Fruit fly (Drosophila melanogaster) whole organism, embryonic: ENCODE data around the gene SoxN.

Source experiments
- CG10209 ChIP-seq: fragments of 200-800 bp; sonication (Bioruptor generic); optimal IDR thresholded peaks from 3 replicates; lab custom pipeline; 2017; ENCODE audit warnings: missing biosample characterization, mild to moderate bottlenecking, missing genetic modification characterization, missing genetic modification reagents
- CG11398 ChIP-seq: fragments of 200-800 bp; sonication (Bioruptor generic); optimal IDR thresholded peaks from 2 replicates; lab custom pipeline; 2016; ENCODE audit warnings: missing biosample characterization, missing genetic modification characterization
- CG12769 ChIP-seq: fragments of 200-800 bp; sonication (Bioruptor generic); optimal IDR thresholded peaks from 2 replicates; lab custom pipeline; 2019; ENCODE audit warnings: missing biosample characterization, mild to moderate bottlenecking, missing genetic modification characterization, moderate library complexity
- CG16779 ChIP-seq: fragments of 200-800 bp; sonication (Bioruptor generic); IDR thresholded peaks from 2 replicates; pipeline ENCODE4 v1.3.6; 2022; ENCODE audit warnings: missing biosample characterization, missing genetic modification characterization
- CG17612 ChIP-seq: fragments of 200-800 bp; sonication (Bioruptor generic); IDR thresholded peaks from 2 replicates; pipeline ENCODE4 v1.3.6; 2022; ENCODE audit warnings: missing biosample characterization, missing genetic modification characterization
- CG18011 ChIP-seq: fragments of 200-800 bp; sonication (Bioruptor generic); optimal IDR thresholded peaks from 2 replicates; lab custom pipeline; 2017; ENCODE audit warnings: missing biosample characterization, missing genetic modification characterization, mild to moderate bottlenecking, moderate library complexity, missing genotype
- CG2678 ChIP-seq: fragments of 200-800 bp; sonication (Bioruptor generic); optimal IDR thresholded peaks from 3 replicates; lab custom pipeline; 2019; ENCODE audit warnings: missing biosample characterization, mild to moderate bottlenecking, missing genetic modification characterization, moderate library complexity
- CG30431 ChIP-seq: fragments of 200-800 bp; sonication (Bioruptor generic); optimal IDR thresholded peaks from 2 replicates; lab custom pipeline; 2017; ENCODE audit warnings: missing biosample characterization, missing genetic modification characterization
- CG4328 ChIP-seq: fragments of 200-800 bp; sonication (Bioruptor generic); optimal IDR thresholded peaks from 3 replicates; lab custom pipeline; 2017; ENCODE audit warnings: missing biosample characterization, missing genetic modification reagents, missing genetic modification characterization
- CG4404 ChIP-seq: fragments of 200-800 bp; sonication (Bioruptor generic); IDR thresholded peaks from 2 replicates; pipeline ENCODE4 v1.3.6; 2022; ENCODE audit warnings: missing biosample characterization, missing genetic modification characterization
- CG8089 ChIP-seq: fragments of 200-800 bp; sonication (Bioruptor generic); optimal IDR thresholded peaks from 3 replicates; lab custom pipeline; 2016; ENCODE audit warnings: missing biosample characterization, missing genetic modification characterization
- CG8359 ChIP-seq: fragments of 200-800 bp; sonication (Bioruptor generic); optimal IDR thresholded peaks from 2 replicates; lab custom pipeline; 2017; ENCODE audit warnings: missing biosample characterization, mild to moderate bottlenecking, missing genetic modification characterization, borderline replicate concordance
- Dbx ChIP-seq: fragments of 200-800 bp; sonication (Bioruptor generic); IDR thresholded peaks from 3 replicates; pipeline ENCODE4 v1.3.6; 2022; ENCODE audit warnings: missing biosample characterization, missing genetic modification characterization
- Dll ChIP-seq: fragments of 200-800 bp; sonication (Bioruptor generic); IDR thresholded peaks from 4 replicates; pipeline ENCODE4 v1.3.6; 2022; ENCODE audit warnings: missing biosample characterization, missing genetic modification characterization; ENCODE audit not compliant: partially characterized antibody
- HLHmδ ChIP-seq: fragments of 200-800 bp; sonication (Bioruptor generic); optimal IDR thresholded peaks from 2 replicates; lab custom pipeline; 2018; ENCODE audit warnings: missing biosample characterization, mild to moderate bottlenecking, missing genetic modification characterization, moderate library complexity
- Hey ChIP-seq: fragments of 200-800 bp; sonication (Bioruptor generic); optimal IDR thresholded peaks from 3 replicates; lab custom pipeline; 2018; ENCODE audit warnings: missing biosample characterization, mild to moderate bottlenecking, missing genetic modification characterization
- Hr39 ChIP-seq: fragments of >200 bp; optimal IDR thresholded peaks from 2 replicates; lab custom pipeline; 2017
- MBD-R2 ChIP-seq: fragments of 200-800 bp; sonication (Bioruptor generic); IDR thresholded peaks from 2 replicates; pipeline ENCODE4 v1.3.6; 2022; ENCODE audit warnings: missing biosample characterization, missing genetic modification characterization
- NC2β ChIP-seq: fragments of 200-800 bp; sonication (Bioruptor generic); optimal IDR thresholded peaks from 2 replicates; lab custom pipeline; 2016; ENCODE audit warnings: missing biosample characterization, missing genetic modification characterization
- NK7.1 ChIP-seq: fragments of 200-800 bp; sonication (Bioruptor generic); optimal IDR thresholded peaks from 3 replicates; lab custom pipeline; 2016; ENCODE audit warnings: missing biosample characterization, missing genetic modification characterization
- Ptx1 ChIP-seq: fragments of 200-800 bp; sonication (Bioruptor generic); IDR thresholded peaks from 2 replicates; pipeline ENCODE4 v1.3.6; 2022; ENCODE audit warnings: missing biosample characterization, missing genetic modification characterization
- Six4 ChIP-seq: fragments of 200-800 bp; sonication (Bioruptor generic); optimal IDR thresholded peaks from 2 replicates; lab custom pipeline; 2016; ENCODE audit warnings: missing biosample characterization, missing genetic modification characterization
- amos ChIP-seq: fragments of 200-800 bp; sonication (Bioruptor generic); IDR thresholded peaks from 2 replicates; pipeline ENCODE4 v1.3.6; 2022; ENCODE audit warnings: missing biosample characterization, missing genetic modification characterization; ENCODE audit not compliant: partially characterized antibody
- chinmo ChIP-seq: fragments of 200-800 bp; sonication (Bioruptor generic); IDR thresholded peaks from 4 replicates; pipeline ENCODE4 v1.3.6; 2022; ENCODE audit warnings: missing biosample characterization, missing genetic modification characterization; ENCODE audit not compliant: partially characterized antibody
- croc ChIP-seq: fragments of 200-800 bp; sonication (Bioruptor generic); conservative IDR thresholded peaks from 3 replicates; pipeline ENCODE4 v1.3.6; 2022; ENCODE audit warnings: missing biosample characterization, missing genetic modification characterization
- cwo ChIP-seq: fragments of 200-800 bp; sonication (Bioruptor generic); optimal IDR thresholded peaks from 3 replicates; lab custom pipeline; 2017; ENCODE audit warnings: missing biosample characterization, missing genetic modification characterization, mild to moderate bottlenecking, moderate library complexity, missing genetic modification reagents
- en ChIP-seq: fragments of 200-800 bp; sonication (Bioruptor generic); optimal IDR thresholded peaks from 2 replicates; lab custom pipeline; 2016; ENCODE audit warnings: missing biosample characterization, missing genetic modification characterization
- fd96Cb ChIP-seq: fragments of 200-800 bp; sonication (Bioruptor generic); optimal IDR thresholded peaks from 2 replicates; lab custom pipeline; 2018; ENCODE audit warnings: missing biosample characterization, mild to moderate bottlenecking, missing genetic modification characterization, moderate library complexity
- gcm ChIP-seq: fragments of 200-800 bp; sonication (Bioruptor generic); optimal IDR thresholded peaks from 2 replicates; lab custom pipeline; 2019; ENCODE audit warnings: missing biosample characterization, mild to moderate bottlenecking, missing genetic modification characterization, moderate library complexity
- grn ChIP-seq: fragments of 200-800 bp; sonication (Bioruptor generic); optimal IDR thresholded peaks from 3 replicates; lab custom pipeline; 2017; ENCODE audit warnings: missing biosample characterization, missing genetic modification characterization
- gro ChIP-seq: fragments of 200-800 bp; sonication (Bioruptor generic); optimal IDR thresholded peaks from 2 replicates; lab custom pipeline; 2016; ENCODE audit warnings: missing biosample characterization, missing genetic modification characterization
- gsb-n ChIP-seq: fragments of 200-800 bp; sonication (Bioruptor generic); optimal IDR thresholded peaks from 3 replicates; lab custom pipeline; 2018; ENCODE audit warnings: missing biosample characterization, mild to moderate bottlenecking, missing genetic modification characterization
- h ChIP-seq: fragments of >200 bp; optimal IDR thresholded peaks from 2 replicates; lab custom pipeline; 2017
- ind ChIP-seq: fragments of 200-800 bp; sonication (Bioruptor generic); optimal IDR thresholded peaks from 3 replicates; lab custom pipeline; 2016; ENCODE audit warnings: missing biosample characterization, missing genetic modification characterization
- kni ChIP-seq: fragments of 200-800 bp; sonication (Bioruptor generic); optimal IDR thresholded peaks from 3 replicates; lab custom pipeline; 2017; ENCODE audit warnings: mild to moderate bottlenecking, missing biosample characterization, missing genetic modification reagents, missing genetic modification characterization
- lbe ChIP-seq: fragments of 200-800 bp; sonication (Bioruptor generic); optimal IDR thresholded peaks from 2 replicates; lab custom pipeline; 2016; ENCODE audit warnings: missing biosample characterization, mild to moderate bottlenecking, missing genetic modification characterization
- nom ChIP-seq: fragments of 200-800 bp; sonication (Bioruptor generic); optimal IDR thresholded peaks from 2 replicates; lab custom pipeline; 2017; ENCODE audit warnings: missing biosample characterization, missing genetic modification characterization, mild to moderate bottlenecking, moderate library complexity, missing genetic modification reagents
- org-1 ChIP-seq: fragments of 200-800 bp; sonication (Bioruptor generic); optimal IDR thresholded peaks from 2 replicates; lab custom pipeline; 2017; ENCODE audit warnings: missing biosample characterization, missing genetic modification characterization
- schlank ChIP-seq: fragments of 200-800 bp; sonication (Bioruptor generic); optimal IDR thresholded peaks from 2 replicates; lab custom pipeline; 2018; ENCODE audit warnings: missing biosample characterization, mild to moderate bottlenecking, missing genetic modification characterization
- unc-4 ChIP-seq: fragments of 200-800 bp; sonication (Bioruptor generic); IDR thresholded peaks from 2 replicates; pipeline ENCODE4 v1.3.6; 2022; ENCODE audit warnings: missing biosample characterization, missing genetic modification characterization; ENCODE audit not compliant: partially characterized antibody
- unpg ChIP-seq: fragments of 200-800 bp; sonication (Bioruptor generic); optimal IDR thresholded peaks from 3 replicates; lab custom pipeline; 2018; ENCODE audit warnings: missing biosample characterization, mild to moderate bottlenecking, missing genetic modification characterization, moderate library complexity
- vvl ChIP-seq: fragments of 200-800 bp; sonication (Bioruptor generic); IDR thresholded peaks from 2 replicates; pipeline ENCODE4 v1.3.6; 2022; ENCODE audit warnings: missing biosample characterization, missing genetic modification characterization

SoxN gene

dm6 chr2L:8855482-8855881 is 30.0 kb downstream of the SoxN start:
- peak; percentile 5 for TF ChIP-seq nom (GFP tag; lab: Kevin White, UChicago)
- no peak for TF ChIP-seq Ptx1 (GFP tag; lab: Robert Waterston, UW)
- peak; percentile 36 for TF ChIP-seq lbe

- TF ChIP-seq CG11398 (GFP tag; lab: Kevin White, UChicago) (no peak), grn (GFP tag; lab: Kevin White, UChicago) (peak; percentile 16), ind (GFP tag; lab: Kevin White, UChicago) (no peak), CG16779 (GFP tag; lab: Robert Waterston, UW) (no peak), nom (GFP tag; lab: Kevin White, UChicago) (no peak), org-1 (GFP tag; lab: Kevin White, UChicago) (no peak), CG18011 (GFP tag; lab: Kevin White, UChicago) (no peak), unc-4 (GFP tag; lab: Robert Waterston, UW) (no peak), CG17612 (GFP tag; lab: Robert Waterston, UW) (no peak), Dll (GFP tag; lab: Robert Waterston, UW) (0 out of 4 replicates have a peak, but pooled peaks have one; percentile 27), unpg (no peak), h (lab: Kevin White, UChicago) (no peak), Six4 (GFP tag; lab: Kevin White, UChicago) (no peak), croc (GFP tag; lab: Robert Waterston, UW) (no peak), gro (GFP tag; lab: Kevin White, UChicago) (no peak), schlank (tag; lab: Kevin White, UChicago) (no peak), chinmo (GFP tag; lab: Robert Waterston, UW) (0 out of 4 replicates have a peak, but pooled peaks have one; percentile 14), CG4328 (GFP tag; lab: Kevin White, UChicago) (no peak), CG8359 (no peak), gsb-n (peak; percentile 21), en (no peak), MBD-R2 (no peak), CG12769 (tag; lab: Kevin White, UChicago) (no peak), cwo (GFP tag; lab: Kevin White, UChicago) (peak; percentile 59), fd96Cb (no peak), Hr39 (no peak), CG8089 (no peak), Dbx (no peak), CG10209 (GFP tag; lab: Kevin White, UChicago) (no peak), NC2β (no peak), CG30431 (GFP tag; lab: Kevin White, UChicago) (no peak), NK7.1 (GFP tag; lab: Kevin White, UChicago) (no peak), vvl (GFP tag; lab: Robert Waterston, UW) (0 out of 2 replicates have a peak, but pooled peaks have one; percentile 62), Hey (tag; lab: Kevin White, UChicago) (peak; percentile 57), gcm (peak; percentile 28), amos (GFP tag; lab: Robert Waterston, UW) (0 out of 2 replicates have a peak, but pooled peaks have one; percentile 14), kni (GFP tag; lab: Kevin White, UChicago) (peak; percentile 80), CG2678 (no peak), CG4404 (no peak), lbe (no peak), HLHmδ (GFP tag; lab: Kevin White, UChicago) (peak; percentile 25)
- TF ChIP-seq, all 482 proteins: peak for 11
Observed at dm6 chr2L:8857752-8858151, 32.3 kb downstream of the SoxN start.
